Worm (Caenorhabditis elegans): ENCODE data around the gene T16G12.12.
A peak's percentile ranks its signal among the peaks of the same experiment; 100 is the strongest.

Gene T16G12.12

DNA sequence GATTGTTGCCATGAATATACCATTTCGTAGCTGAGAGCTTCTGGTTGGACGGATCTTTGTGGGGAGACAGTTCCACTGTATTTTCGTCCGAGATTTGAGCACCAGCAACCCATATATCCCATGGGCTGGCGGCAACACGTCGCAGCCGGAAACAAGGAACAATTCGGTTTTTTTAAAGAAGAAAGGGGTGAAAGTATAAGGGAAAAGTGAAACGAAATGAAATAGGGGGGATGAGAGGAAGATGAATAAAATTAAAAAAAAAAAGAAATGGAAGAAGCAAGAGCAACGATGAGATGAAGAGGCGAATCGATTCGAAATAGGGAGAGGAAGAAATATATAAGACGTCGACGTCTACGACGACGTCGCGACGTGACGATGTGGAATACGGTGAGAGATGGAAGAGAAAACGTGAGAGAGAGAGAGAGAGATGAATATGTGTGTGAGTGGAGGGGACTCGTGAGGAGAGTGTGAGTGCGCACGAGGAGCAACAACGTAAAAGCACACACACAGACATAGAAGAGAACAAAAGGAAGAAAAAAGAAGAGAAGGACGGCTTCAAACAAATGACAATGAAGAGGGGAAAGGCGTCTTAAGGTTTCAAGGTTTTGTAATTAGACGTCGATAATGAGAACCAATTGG lies 36.9 kb upstream of the T16G12.12 start, which contains the start of gene rgs-1 (continued):
- no peak for TF ChIP-seq tlp-1 (tag; optimal IDR thresholded peaks at IDR 0.05)
- no peak for TF ChIP-seq unc-98 (GFP tag; IDR thresholded peaks at IDR 0.05)
- no peak for TF ChIP-seq unc-130 (tag; optimal IDR thresholded peaks at IDR 0.05)
- no peak for TF ChIP-seq jun-1 (tag; optimal IDR thresholded peaks at IDR 0.05)
- TF ChIP-seq xbp-1 (tag; optimal IDR thresholded peaks at IDR 0.05), result peak; percentile 49
- TF ChIP-seq nhr-90 (tag; optimal IDR thresholded peaks at IDR 0.05; ENCODE audit: poor library complexity), result no peak
- no peak for TF ChIP-seq Y116A8C.19 (tag; optimal IDR thresholded peaks at IDR 0.05; ENCODE audit: borderline replicate concordance)
- no peak for TF ChIP-seq nhr-19 (GFP tag; conservative IDR thresholded peaks at IDR 0.05)
- peak in 1 of 2 experiments; percentile 4 for TF ChIP-seq mdl-1 (tag; optimal IDR thresholded peaks at IDR 0.05)
- peak; percentile 49 for TF ChIP-seq mep-1 (tag; optimal IDR thresholded peaks at IDR 0.05)
- no peak for TF ChIP-seq zip-4 (GFP tag; optimal IDR thresholded peaks at IDR 0.05)
- TF ChIP-seq dpl-1 (GFP tag; optimal IDR thresholded peaks at IDR 0.05), result peak in 1 of 3 experiments; percentile 13
- TF ChIP-seq elt-2 (tag; optimal IDR thresholded peaks at IDR 0.05), result no peak
- TF ChIP-seq vab-15 (tag; optimal IDR thresholded peaks at IDR 0.05), result no peak
- no peak for TF ChIP-seq mab-9 (GFP tag; IDR thresholded peaks at IDR 0.05)
- TF ChIP-seq ceh-88 (GFP tag; IDR thresholded peaks at IDR 0.05), result no peak
- no peak for TF ChIP-seq unc-62 (GFP tag; optimal IDR thresholded peaks at IDR 0.05)
- TF ChIP-seq lin-15B (tag; optimal IDR thresholded peaks at IDR 0.05), result no peak
- TF ChIP-seq C04F5.9 (tag; optimal IDR thresholded peaks at IDR 0.05), result no peak
- peak in 1 of 2 experiments; percentile 55 for TF ChIP-seq lin-35 (GFP tag; optimal IDR thresholded peaks at IDR 0.05)
- TF ChIP-seq efl-3 (GFP tag; optimal IDR thresholded peaks at IDR 0.05), result no peak
- no peak for TF ChIP-seq egl-27 (tag; optimal IDR thresholded peaks at IDR 0.05)
- no peak for TF ChIP-seq blmp-1 (tag; optimal IDR thresholded peaks at IDR 0.05)
- TF ChIP-seq pax-3 (tag; optimal IDR thresholded peaks at IDR 0.05), result no peak
- peak; percentile 33 for TF ChIP-seq tbx-2 (tag; optimal IDR thresholded peaks at IDR 0.05)
- no peak for TF ChIP-seq nhr-28 (tag; optimal IDR thresholded peaks at IDR 0.05)
- TF ChIP-seq fkh-4 (tag; optimal IDR thresholded peaks at IDR 0.05; ENCODE audit: borderline replicate concordance), result no peak
- peak; percentile 55 for TF ChIP-seq snu-23 (GFP tag; optimal IDR thresholded peaks at IDR 0.05)
- TF ChIP-seq irx-1 (tag; optimal IDR thresholded peaks at IDR 0.05), result no peak
- no peak for TF ChIP-seq ztf-11 (tag; optimal IDR thresholded peaks at IDR 0.05)
- no peak for TF ChIP-seq ama-1 (optimal IDR thresholded peaks at IDR 0.05)
- no peak for TF ChIP-seq grh-1 (GFP tag; IDR thresholded peaks at IDR 0.05)
- no peak for TF ChIP-seq nhr-85 (tag)
- TF ChIP-seq nhr-84 (tag; optimal IDR thresholded peaks at IDR 0.05), result no peak
- peak; percentile 43 for TF ChIP-seq swsn-7 (tag; optimal IDR thresholded peaks at IDR 0.05)
- TF ChIP-seq rnt-1 (tag; optimal IDR thresholded peaks at IDR 0.05), result no peak
- no peak for TF ChIP-seq C16A3.4 (tag; optimal IDR thresholded peaks at IDR 0.05)
- peak; percentile 3 to 76 (median 11) for TF ChIP-seq ceh-82 (tag; optimal IDR thresholded peaks at IDR 0.05)
- TF ChIP-seq F16B12.6 (tag; optimal IDR thresholded peaks at IDR 0.05), result no peak
- TF ChIP-seq nhr-47 (tag; optimal IDR thresholded peaks at IDR 0.05), result peak; percentile 61
- TF ChIP-seq hlh-4 (tag; optimal IDR thresholded peaks at IDR 0.05), result no peak
- no peak for TF ChIP-seq unc-30 (tag; optimal IDR thresholded peaks at IDR 0.05)
- TF ChIP-seq fos-1 (tag; optimal IDR thresholded peaks at IDR 0.05), result no peak
- no peak for TF ChIP-seq elt-3 (tag; optimal IDR thresholded peaks at IDR 0.05)
- no peak for TF ChIP-seq ets-5 (GFP tag; IDR thresholded peaks at IDR 0.05)
- no peak for TF ChIP-seq sptf-1 (tag; optimal IDR thresholded peaks at IDR 0.05)
- TF ChIP-seq nhr-71 (tag; optimal IDR thresholded peaks at IDR 0.05), result peak; percentile 75
- no peak for TF ChIP-seq aly-2 (tag; optimal IDR thresholded peaks at IDR 0.05)
- no peak for TF ChIP-seq zag-1 (tag; optimal IDR thresholded peaks at IDR 0.05)
- TF ChIP-seq unc-86 (tag; optimal IDR thresholded peaks at IDR 0.05), result peak; percentile 74
- no peak for TF ChIP-seq ceh-90 (tag; optimal IDR thresholded peaks at IDR 0.05)
- no peak for TF ChIP-seq C34B4.2 (tag; optimal IDR thresholded peaks at IDR 0.05)
- TF ChIP-seq isw-1 (GFP tag; IDR thresholded peaks at IDR 0.05), result 0 out of 2 replicates have a peak, but pooled peaks have one; percentile 6

All from whole organism, L1 larva.